Fruit fly (Drosophila melanogaster) whole organism, pupa: ENCODE data around the gene Myo10A.
A peak's percentile ranks its signal among the peaks of the same experiment; 100 is the strongest.

Source experiments
- CG10348 ChIP-seq: fragments of 200-800 bp; sonication (Bioruptor generic); IDR thresholded peaks from 2 replicates; pipeline ENCODE4 v1.3.6; 2022; ENCODE audit warnings: missing biosample characterization, missing genetic modification characterization
- CG12605 ChIP-seq: fragments of 200-800 bp; sonication (Bioruptor generic); IDR thresholded peaks from 2 replicates; pipeline ENCODE4 v1.3.6; 2022; ENCODE audit warnings: missing biosample characterization, missing genetic modification characterization
- CG13204 ChIP-seq: fragments of 200-800 bp; sonication (Bioruptor generic); optimal IDR thresholded peaks from 2 replicates; lab custom pipeline; 2018; ENCODE audit warnings: missing biosample characterization, mild to moderate bottlenecking, missing genetic modification characterization, moderate library complexity
- CG14655 ChIP-seq: fragments of 200-800 bp; sonication (Bioruptor generic); optimal IDR thresholded peaks from 3 replicates; lab custom pipeline; 2017; ENCODE audit warnings: mild to moderate bottlenecking, missing biosample characterization, missing genetic modification reagents, missing genetic modification characterization
- CG15710 ChIP-seq: fragments of 200-800 bp; sonication (Bioruptor generic); optimal IDR thresholded peaks from 2 replicates; lab custom pipeline; 2018; ENCODE audit warnings: missing biosample characterization, mild to moderate bottlenecking, missing genetic modification characterization, moderate library complexity
- CG17806 ChIP-seq: fragments of 200-800 bp; sonication (Bioruptor generic); optimal IDR thresholded peaks from 2 replicates; lab custom pipeline; 2018; ENCODE audit warnings: missing biosample characterization, mild to moderate bottlenecking, missing genetic modification characterization, moderate library complexity
- CG32121 ChIP-seq: fragments of 200-800 bp; sonication (Bioruptor generic); IDR thresholded peaks from 2 replicates; pipeline ENCODE4 v1.3.6; 2022; ENCODE audit warnings: missing biosample characterization, missing genetic modification characterization
- CG34367 ChIP-seq: fragments of 200-800 bp; sonication (Bioruptor generic); optimal IDR thresholded peaks from 2 replicates; lab custom pipeline; 2018; ENCODE audit warnings: missing biosample characterization, mild to moderate bottlenecking, missing genetic modification characterization
- CG4496 ChIP-seq: fragments of 200-800 bp; sonication (Bioruptor generic); IDR thresholded peaks from 3 replicates; pipeline ENCODE4 v1.3.6; 2022; ENCODE audit warnings: missing biosample characterization, missing genetic modification characterization
- CG8159 ChIP-seq: fragments of 200-800 bp; sonication (Bioruptor generic); optimal IDR thresholded peaks from 3 replicates; lab custom pipeline; 2018; ENCODE audit warnings: missing biosample characterization, mild to moderate bottlenecking, missing genetic modification characterization, moderate library complexity
- CG8301 ChIP-seq: fragments of 200-800 bp; sonication (Bioruptor generic); optimal IDR thresholded peaks from 2 replicates; lab custom pipeline; 2018; ENCODE audit warnings: missing biosample characterization, mild to moderate bottlenecking, missing genetic modification characterization
- CG9948 ChIP-seq: fragments of 200-800 bp; sonication (Bioruptor generic); optimal IDR thresholded peaks from 2 replicates; lab custom pipeline; 2018; ENCODE audit warnings: missing biosample characterization, mild to moderate bottlenecking, missing genetic modification characterization, moderate library complexity
- D1 ChIP-seq: fragments of 200-800 bp; sonication (Bioruptor generic); optimal IDR thresholded peaks from 2 replicates; lab custom pipeline; 2018; ENCODE audit warnings: missing biosample characterization, mild to moderate bottlenecking, missing genetic modification characterization, moderate library complexity
- EcR ChIP-seq: fragments of 200-800 bp; sonication (Bioruptor generic); optimal IDR thresholded peaks from 3 replicates; lab custom pipeline; 2019; ENCODE audit warnings: missing biosample characterization, missing genetic modification characterization, mild to moderate bottlenecking, moderate library complexity, missing genetic modification reagents
- Ets98B ChIP-seq: fragments of 200-800 bp; sonication (Bioruptor generic); IDR thresholded peaks from 2 replicates; pipeline ENCODE4 v1.3.6; 2022; ENCODE audit warnings: missing biosample characterization, missing genetic modification characterization
- Pif1A ChIP-seq: fragments of 200-800 bp; sonication (Bioruptor generic); optimal IDR thresholded peaks from 3 replicates; lab custom pipeline; 2016; ENCODE audit warnings: missing biosample characterization, missing genetic modification characterization
- Pif1B ChIP-seq: fragments of 200-800 bp; sonication (Bioruptor generic); optimal IDR thresholded peaks from 3 replicates; lab custom pipeline; 2016; ENCODE audit warnings: missing biosample characterization, missing genetic modification characterization
- Snoo ChIP-seq: fragments of 200-800 bp; sonication (Bioruptor generic); optimal IDR thresholded peaks from 3 replicates; lab custom pipeline; 2017; ENCODE audit warnings: missing biosample characterization, mild to moderate bottlenecking, missing genetic modification characterization, inconsistent platforms
- fd96Ca ChIP-seq: fragments of 200-800 bp; sonication (Bioruptor generic); IDR thresholded peaks from 3 replicates; pipeline ENCODE4 v1.3.6; 2022; ENCODE audit warnings: missing biosample characterization, missing genetic modification characterization
- gl ChIP-seq: fragments of 200-800 bp; sonication (Bioruptor generic); optimal IDR thresholded peaks from 2 replicates; lab custom pipeline; 2018; ENCODE audit warnings: missing biosample characterization, mild to moderate bottlenecking, missing genetic modification characterization
- rn ChIP-seq: fragments of 200-800 bp; sonication (Bioruptor generic); IDR thresholded peaks from 2 replicates; pipeline ENCODE4 v1.3.6; 2022; ENCODE audit warnings: missing biosample characterization, missing genetic modification characterization

Gene Myo10A

DNA sequence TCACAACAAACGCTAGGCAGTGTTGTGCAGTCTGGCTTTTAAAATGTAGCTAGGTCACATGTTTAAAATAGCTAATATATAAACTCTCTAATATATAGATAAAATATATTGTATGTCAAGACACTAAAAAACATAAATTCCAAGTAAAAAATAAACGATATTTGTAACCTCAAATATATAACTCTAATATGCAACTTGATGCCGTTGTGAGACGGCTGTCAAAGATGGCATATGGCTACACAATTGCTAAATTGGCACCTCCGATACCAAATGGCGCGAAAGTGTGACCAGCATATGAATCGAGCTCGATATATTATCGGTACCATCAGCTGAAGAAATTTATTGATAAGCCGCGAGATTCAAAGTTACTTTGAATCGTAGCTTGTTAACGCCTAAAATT, 31.4 kb upstream of the Myo10A start, which contains the start of gene CG1582:
Gene CG1582, minus strand, starts transcription at position 71 of the 400 bp plus-strand sequence.
- TF ChIP-seq CG32121 (no peak), CG8159 (peak; percentile 11), CG8301 (tag; lab: Kevin White, UChicago) (no peak), CG15710 (peak; percentile 6), CG17806 (tag; lab: Kevin White, UChicago) (no peak)
- TF ChIP-seq, all 21 proteins: peak for 2

DNA sequence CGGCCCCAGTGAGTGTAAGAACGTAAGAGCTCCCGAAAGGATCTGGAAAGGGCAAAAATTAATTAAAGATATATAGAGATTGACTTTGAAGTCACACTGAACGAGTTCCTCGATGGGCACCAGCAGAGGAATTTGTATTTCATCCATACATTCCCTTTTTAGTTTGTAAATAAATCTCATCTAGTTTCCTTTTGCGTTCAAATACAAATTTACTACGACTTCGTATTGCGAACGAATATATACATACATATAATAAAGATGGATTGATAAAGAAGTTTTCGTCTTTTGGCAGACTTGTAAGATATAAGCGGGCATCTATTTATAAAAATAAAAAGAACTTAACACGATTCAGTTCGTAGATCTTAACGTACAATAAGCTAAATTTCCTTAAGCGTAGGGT, 31.0 kb upstream of the Myo10A start, which contains the start of gene CG15208:
Gene CG15208, plus strand, starts transcription at position 301 of the 400 bp plus-strand sequence.
- TF ChIP-seq CG17806 (tag; lab: Kevin White, UChicago) = no peak
- no peak for TF ChIP-seq gl
- no peak for TF ChIP-seq rn (GFP tag; lab: Robert Waterston, UW)
- no peak for TF ChIP-seq CG34367 (tag; lab: Kevin White, UChicago)
- no peak for TF ChIP-seq fd96Ca (GFP tag; lab: Robert Waterston, UW)
- no peak for TF ChIP-seq D1
- TF ChIP-seq EcR (GFP tag; lab: Kevin White, UChicago) = no peak
- no peak for TF ChIP-seq Pif1B (GFP tag; lab: Kevin White, UChicago)
- TF ChIP-seq CG32121 = no peak
- no peak for TF ChIP-seq CG15710
- TF ChIP-seq Pif1A (GFP tag; lab: Kevin White, UChicago) = no peak
- TF ChIP-seq CG13204 (GFP tag; lab: Kevin White, UChicago) = no peak
- TF ChIP-seq Snoo (tag; lab: Kevin White, UChicago) = no peak
- no peak for TF ChIP-seq CG10348 (GFP tag; lab: Robert Waterston, UW)
- TF ChIP-seq CG4496 (GFP tag; lab: Robert Waterston, UW) = no peak
- TF ChIP-seq, all 21 proteins: peak for 0

DNA sequence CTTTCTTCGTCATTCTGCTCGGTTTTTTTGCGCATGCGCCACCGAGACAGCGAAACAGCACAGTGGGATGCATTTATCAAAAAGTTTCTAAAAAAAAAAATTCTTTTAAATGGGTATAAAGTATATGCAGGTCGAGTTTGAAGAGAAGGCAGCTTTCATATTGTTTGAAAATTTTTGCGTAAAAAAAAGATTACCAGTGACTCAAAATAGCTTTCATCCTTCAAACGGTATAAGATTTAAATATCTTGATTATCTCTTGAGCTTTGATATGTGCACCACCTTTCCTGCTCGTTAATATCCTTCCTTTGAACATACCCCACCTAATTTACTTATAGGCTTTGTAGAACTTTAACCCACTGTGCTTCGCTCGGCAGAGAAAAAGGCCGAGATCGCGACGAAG, 25.6 kb upstream of the Myo10A start:
- TF ChIP-seq Pif1B (GFP tag; lab: Kevin White, UChicago) (peak; percentile 24), CG10348 (GFP tag; lab: Robert Waterston, UW) (no peak), Snoo (tag; lab: Kevin White, UChicago) (peak; percentile 18), CG8159 (peak; percentile 35), CG12605 (GFP tag; lab: Robert Waterston, UW) (no peak), CG13204 (GFP tag; lab: Kevin White, UChicago) (no peak), CG9948 (tag; lab: Kevin White, UChicago) (peak; percentile 11), CG4496 (GFP tag; lab: Robert Waterston, UW) (no peak), CG34367 (tag; lab: Kevin White, UChicago) (no peak), CG32121 (no peak), CG14655 (GFP tag; lab: Kevin White, UChicago) (peak; percentile 38), Pif1A (GFP tag; lab: Kevin White, UChicago) (peak; percentile 19), CG15710 (peak; percentile 7)

DNA sequence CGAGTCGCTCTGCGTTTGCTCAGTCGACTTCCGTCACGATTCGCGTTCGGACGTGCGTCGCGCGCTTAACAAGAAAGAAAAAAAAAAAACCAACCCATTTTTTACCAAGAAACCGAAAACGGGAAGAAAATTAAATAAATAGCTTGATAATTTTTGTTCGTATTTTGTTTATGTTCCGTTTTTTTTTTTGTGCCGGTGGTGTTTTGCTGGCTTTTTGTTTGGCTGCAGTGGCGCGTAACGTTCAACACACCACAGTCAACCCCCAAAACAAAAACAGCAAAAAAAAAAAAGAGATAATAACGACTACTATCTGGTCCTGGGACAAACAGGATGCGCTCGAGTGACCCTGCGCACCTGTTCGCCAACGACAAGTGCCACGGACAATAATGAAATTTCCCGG, 25.2 kb upstream of the Myo10A start, which contains the start of gene CG43901:
Gene CG43901, plus strand, starts transcription at position 301 of the 400 bp plus-strand sequence.
- TF ChIP-seq Ets98B (GFP tag; lab: Robert Waterston, UW) (no peak), CG14655 (GFP tag; lab: Kevin White, UChicago) (no peak), EcR (GFP tag; lab: Kevin White, UChicago) (no peak), CG34367 (tag; lab: Kevin White, UChicago) (no peak), fd96Ca (GFP tag; lab: Robert Waterston, UW) (no peak), D1 (no peak), Pif1A (GFP tag; lab: Kevin White, UChicago) (no peak), gl (no peak), CG8159 (no peak)

DNA sequence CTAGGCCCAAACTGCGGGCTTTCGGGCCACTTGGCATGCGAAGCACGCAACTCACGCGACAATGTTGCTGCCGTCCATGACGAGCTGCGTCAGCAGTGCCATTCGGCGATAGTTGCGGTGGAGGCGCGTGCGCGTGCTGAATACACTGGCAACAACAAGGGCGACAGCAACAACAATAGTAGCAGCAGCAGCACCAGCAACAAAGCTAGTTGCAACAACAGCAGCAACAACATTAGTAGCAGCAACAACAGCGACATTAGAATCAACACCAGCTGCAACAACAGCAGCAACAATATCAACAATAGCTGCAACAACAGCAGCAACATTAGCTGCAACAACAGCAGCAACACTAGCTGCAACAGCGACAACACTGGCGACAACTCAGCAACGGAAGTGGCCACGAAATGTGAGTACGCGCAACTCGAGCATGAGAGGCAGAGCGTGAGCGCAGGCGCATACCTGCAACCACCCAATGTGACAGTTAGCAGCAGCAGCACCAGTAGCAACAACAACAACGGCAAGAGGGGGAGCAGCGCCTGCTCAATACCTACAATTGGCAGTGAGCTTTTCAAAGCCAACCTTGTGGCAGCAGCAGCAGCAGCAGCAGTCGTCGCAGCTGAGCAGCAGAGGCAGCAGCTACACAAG, 24.3 kb upstream of the Myo10A start:
- TF ChIP-seq CG17806 (tag; lab: Kevin White, UChicago) (no peak), Pif1A (GFP tag; lab: Kevin White, UChicago) (no peak), CG4496 (GFP tag; lab: Robert Waterston, UW) (no peak), EcR (GFP tag; lab: Kevin White, UChicago) (no peak), CG34367 (tag; lab: Kevin White, UChicago) (no peak), CG32121 (no peak), CG13204 (GFP tag; lab: Kevin White, UChicago) (no peak), rn (GFP tag; lab: Robert Waterston, UW) (no peak), Ets98B (GFP tag; lab: Robert Waterston, UW) (no peak), CG12605 (GFP tag; lab: Robert Waterston, UW) (no peak), fd96Ca (GFP tag; lab: Robert Waterston, UW) (no peak), CG14655 (GFP tag; lab: Kevin White, UChicago) (no peak), CG8159 (no peak), CG9948 (tag; lab: Kevin White, UChicago) (no peak)

DNA sequence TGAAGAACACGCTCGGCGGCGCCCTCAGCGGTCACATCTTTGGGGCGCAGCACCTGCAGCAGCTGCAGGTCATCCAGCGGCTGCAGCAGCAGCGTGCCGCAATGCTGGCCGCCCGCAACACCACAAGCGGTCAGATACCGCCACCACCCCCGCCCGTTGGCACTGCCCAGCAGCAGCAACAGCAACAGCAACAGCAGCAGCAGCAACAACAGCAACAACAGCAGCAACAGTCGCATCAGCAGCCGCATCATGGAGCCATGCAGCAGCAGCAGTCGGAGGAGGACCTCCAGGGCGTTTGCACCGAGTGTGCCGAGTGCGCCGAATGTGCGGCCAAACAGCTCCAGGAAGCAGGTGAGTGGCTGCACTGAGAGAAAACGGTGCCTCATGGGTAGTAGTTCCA, 18.1 kb upstream of the Myo10A start:
- TF ChIP-seq CG4496 (GFP tag; lab: Robert Waterston, UW) (no peak), Pif1A (GFP tag; lab: Kevin White, UChicago) (no peak)
- TF ChIP-seq, all 21 proteins: peak for 0
